Fruit fly (Drosophila melanogaster) whole organism, embryonic: ENCODE data around the gene CG18545.

Experiments
- ATbp ChIP-seq: fragments of 200-800 bp; sonication (Bioruptor generic); optimal IDR thresholded peaks from 2 replicates; lab custom pipeline; 2017; ENCODE audit warnings: missing biosample characterization, mild to moderate bottlenecking, missing genetic modification characterization, missing genetic modification reagents
- CG10147 ChIP-seq: fragments of 200-800 bp; sonication (Bioruptor generic); optimal IDR thresholded peaks from 2 replicates; lab custom pipeline; 2019; ENCODE audit warnings: missing biosample characterization, mild to moderate bottlenecking, missing genetic modification characterization, moderate library complexity
- CG10979 ChIP-seq: fragments of 200-800 bp; sonication (Bioruptor generic); optimal IDR thresholded peaks from 2 replicates; lab custom pipeline; 2018; ENCODE audit warnings: missing biosample characterization, mild to moderate bottlenecking, missing genetic modification characterization, moderate library complexity
- CG12299 ChIP-seq: fragments of 200-800 bp; sonication (Bioruptor generic); optimal IDR thresholded peaks from 2 replicates; lab custom pipeline; 2018; ENCODE audit warnings: missing biosample characterization, mild to moderate bottlenecking, missing genetic modification characterization
- CG1233 ChIP-seq: fragments of 200-800 bp; sonication (Bioruptor generic); optimal IDR thresholded peaks from 4 replicates; lab custom pipeline; 2018; ENCODE audit warnings: missing biosample characterization, mild to moderate bottlenecking, missing genetic modification characterization
- CG12391 ChIP-seq: fragments of 200-800 bp; sonication (Bioruptor generic); optimal IDR thresholded peaks from 3 replicates; lab custom pipeline; 2018; ENCODE audit warnings: missing biosample characterization, mild to moderate bottlenecking, missing genetic modification characterization, moderate library complexity
- CG13287 ChIP-seq: fragments of 200-800 bp; sonication (Bioruptor generic); IDR thresholded peaks from 2 replicates; pipeline ENCODE4 v1.3.6; 2022; ENCODE audit warnings: missing biosample characterization, missing genetic modification characterization; ENCODE audit not compliant: partially characterized antibody
- CG15073 ChIP-seq: fragments of 200-800 bp; sonication (Bioruptor generic); optimal IDR thresholded peaks from 2 replicates; lab custom pipeline; 2016; ENCODE audit warnings: missing biosample characterization, missing genetic modification characterization
- CG1529 ChIP-seq: fragments of 200-800 bp; sonication (Bioruptor generic); optimal IDR thresholded peaks from 3 replicates; lab custom pipeline; 2018; ENCODE audit warnings: missing biosample characterization, missing genetic modification characterization
- CG16813 ChIP-seq: fragments of 200-800 bp; sonication (Bioruptor generic); IDR thresholded peaks from 3 replicates; pipeline ENCODE4 v1.3.6; 2022; ENCODE audit warnings: missing biosample characterization, missing genetic modification characterization; ENCODE audit not compliant: partially characterized antibody
- CG2199 ChIP-seq: fragments of 200-800 bp; sonication (Bioruptor generic); IDR thresholded peaks from 3 replicates; pipeline ENCODE4 v1.3.6; 2022; ENCODE audit warnings: missing biosample characterization, missing genetic modification characterization
- CG42726 ChIP-seq: fragments of 200-800 bp; sonication (Bioruptor generic); IDR thresholded peaks from 2 replicates; pipeline ENCODE4 v1.3.6; 2022; ENCODE audit warnings: missing biosample characterization, missing genetic modification characterization; ENCODE audit not compliant: partially characterized antibody
- CG4854 ChIP-seq: fragments of 200-800 bp; sonication (Bioruptor generic); optimal IDR thresholded peaks from 2 replicates; lab custom pipeline; 2016; ENCODE audit warnings: missing biosample characterization, missing genetic modification characterization, inconsistent platforms
- CG8281 ChIP-seq: fragments of 200-800 bp; sonication (Bioruptor generic); optimal IDR thresholded peaks from 2 replicates; lab custom pipeline; 2018; ENCODE audit warnings: missing biosample characterization, mild to moderate bottlenecking, missing genetic modification characterization, moderate library complexity
- CG9609 ChIP-seq: fragments of 200-800 bp; sonication (Bioruptor generic); optimal IDR thresholded peaks from 3 replicates; lab custom pipeline; 2016; ENCODE audit warnings: missing biosample characterization, missing genetic modification characterization
- CTCF ChIP-seq: fragments of 200-800 bp; sonication (Bioruptor generic); optimal IDR thresholded peaks from 2 replicates; lab custom pipeline; 2017; ENCODE audit warnings: missing biosample characterization, mild to moderate bottlenecking, missing genetic modification characterization, moderate library complexity
- CoRest ChIP-seq: fragments of 200-800 bp; sonication (Bioruptor generic); optimal IDR thresholded peaks from 3 replicates; lab custom pipeline; 2018; ENCODE audit warnings: missing biosample characterization, mild to moderate bottlenecking, missing genetic modification characterization, moderate library complexity
- D ChIP-seq, 2 experiments: fragments of 200-800 bp in 1 of 2; fragments of >200 bp in 1 of 2; sonication (Bioruptor generic) in 1 of 2; optimal IDR thresholded peaks; 2 replicates in 1 of 2; 3 replicates in 1 of 2; lab custom pipeline; 2017; ENCODE audit warnings: mild to moderate bottlenecking in 1 of 2, missing biosample characterization in 1 of 2, missing genetic modification characterization in 1 of 2, missing genetic modification reagents in 1 of 2
- Dbx ChIP-seq: fragments of 200-800 bp; sonication (Bioruptor generic); IDR thresholded peaks from 3 replicates; pipeline ENCODE4 v1.3.6; 2022; ENCODE audit warnings: missing biosample characterization, missing genetic modification characterization
- Dfd ChIP-seq, 2 experiments: fragments of >200 bp; optimal IDR thresholded peaks; 2 replicates each; lab custom pipeline; 2017; ENCODE audit warnings: missing biosample characterization in 2 of 2, missing genetic modification characterization in 2 of 2
- HHEX ChIP-seq: fragments of 200-800 bp; sonication (Bioruptor generic); optimal IDR thresholded peaks from 3 replicates; lab custom pipeline; 2017; ENCODE audit warnings: missing biosample characterization, mild to moderate bottlenecking, missing genetic modification characterization, missing genetic modification reagents
- Hey ChIP-seq: fragments of 200-800 bp; sonication (Bioruptor generic); optimal IDR thresholded peaks from 3 replicates; lab custom pipeline; 2018; ENCODE audit warnings: missing biosample characterization, mild to moderate bottlenecking, missing genetic modification characterization
- Jarid2 ChIP-seq: fragments of 200-800 bp; sonication (Bioruptor generic); optimal IDR thresholded peaks from 3 replicates; lab custom pipeline; 2017; ENCODE audit warnings: mild to moderate bottlenecking, missing biosample characterization, missing genetic modification reagents, missing genetic modification characterization
- Lim3 ChIP-seq: fragments of 200-800 bp; sonication (Bioruptor generic); IDR thresholded peaks from 2 replicates; pipeline ENCODE4 v1.3.6; 2022; ENCODE audit warnings: missing biosample characterization, missing genetic modification characterization
- Med ChIP-seq: fragments of 200-800 bp; sonication (Bioruptor generic); peaks from one replicate; lab custom pipeline; 2016; ENCODE audit warnings: missing biosample characterization, missing genetic modification characterization, mild to moderate bottlenecking, inconsistent platforms, moderate library complexity
- Ravus ChIP-seq: fragments of 200-800 bp; sonication (Bioruptor generic); IDR thresholded peaks from 2 replicates; pipeline ENCODE4 v1.3.6; 2022; ENCODE audit warnings: missing biosample characterization, missing genetic modification characterization
- Rfx ChIP-seq: fragments of 200-800 bp; sonication (Bioruptor generic); IDR thresholded peaks from 2 replicates; pipeline ENCODE4 v1.3.6; 2022; ENCODE audit warnings: missing biosample characterization, missing genetic modification characterization
- Rx ChIP-seq: fragments of 200-800 bp; sonication (Bioruptor generic); IDR thresholded peaks from 2 replicates; pipeline ENCODE4 v1.3.6; 2022; ENCODE audit warnings: missing biosample characterization, missing genetic modification characterization
- Ssrp ChIP-seq: fragments of 200-800 bp; sonication (Bioruptor generic); optimal IDR thresholded peaks from 2 replicates; lab custom pipeline; 2018; ENCODE audit warnings: missing biosample characterization, mild to moderate bottlenecking, missing genetic modification characterization, moderate library complexity
- YL-1 ChIP-seq: fragments of 200-800 bp; sonication (Bioruptor generic); optimal IDR thresholded peaks from 3 replicates; lab custom pipeline; 2017; ENCODE audit warnings: missing biosample characterization, mild to moderate bottlenecking, missing genetic modification characterization
- ash1 ChIP-seq: fragments of 200-800 bp; sonication (Bioruptor generic); optimal IDR thresholded peaks from 2 replicates; lab custom pipeline; 2018; ENCODE audit warnings: missing biosample characterization, mild to moderate bottlenecking, missing genetic modification characterization
- bbx ChIP-seq: fragments of 200-800 bp; sonication (Bioruptor generic); IDR thresholded peaks from 2 replicates; pipeline ENCODE4 v1.3.6; 2022; ENCODE audit warnings: missing biosample characterization, missing genetic modification characterization; ENCODE audit not compliant: partially characterized antibody
- bcd ChIP-seq: fragments of 200-800 bp; sonication (Bioruptor generic); optimal IDR thresholded peaks from 2 replicates; lab custom pipeline; 2017; ENCODE audit warnings: missing biosample characterization, mild to moderate bottlenecking, missing genetic modification characterization
- chinmo ChIP-seq: fragments of 200-800 bp; sonication (Bioruptor generic); IDR thresholded peaks from 4 replicates; pipeline ENCODE4 v1.3.6; 2022; ENCODE audit warnings: missing biosample characterization, missing genetic modification characterization; ENCODE audit not compliant: partially characterized antibody
- chm ChIP-seq: fragments of 200-800 bp; sonication (Bioruptor generic); IDR thresholded peaks from 2 replicates; pipeline ENCODE4 v1.3.6; 2022; ENCODE audit warnings: missing biosample characterization, missing genetic modification characterization
- ci ChIP-seq: fragments of 200-800 bp; sonication (Bioruptor generic); IDR thresholded peaks from 3 replicates; pipeline ENCODE4 v1.3.6; 2022; ENCODE audit warnings: missing biosample characterization, missing genetic modification characterization
- corto ChIP-seq: fragments of 200-800 bp; sonication (Bioruptor generic); optimal IDR thresholded peaks from 2 replicates; lab custom pipeline; 2016; ENCODE audit warnings: missing biosample characterization, mild to moderate bottlenecking, missing genetic modification characterization, moderate library complexity
- crp ChIP-seq, 2 experiments: fragments of 200-800 bp; sonication (Bioruptor generic); optimal IDR thresholded peaks; 2 replicates in 1 of 2; 3 replicates in 1 of 2; lab custom pipeline; 2017; ENCODE audit warnings: missing biosample characterization in 2 of 2, missing genetic modification characterization in 2 of 2, mild to moderate bottlenecking in 1 of 2, moderate library complexity in 1 of 2
- cwo ChIP-seq: fragments of 200-800 bp; sonication (Bioruptor generic); optimal IDR thresholded peaks from 3 replicates; lab custom pipeline; 2017; ENCODE audit warnings: missing biosample characterization, missing genetic modification characterization, mild to moderate bottlenecking, moderate library complexity, missing genetic modification reagents
- dm ChIP-seq: fragments of 200-800 bp; sonication (Bioruptor generic); optimal IDR thresholded peaks from 3 replicates; lab custom pipeline; 2016; ENCODE audit warnings: missing biosample characterization, missing genetic modification characterization
- ems ChIP-seq: fragments of 200-800 bp; sonication (Bioruptor generic); optimal IDR thresholded peaks from 3 replicates; lab custom pipeline; 2016; ENCODE audit warnings: missing biosample characterization, missing genetic modification characterization
- esg ChIP-seq: fragments of 200-800 bp; sonication (Bioruptor generic); conservative IDR thresholded peaks from 2 replicates; pipeline ENCODE4 v1.3.6; 2022; ENCODE audit warnings: missing biosample characterization, missing genetic modification characterization
- fd96Cb ChIP-seq: fragments of 200-800 bp; sonication (Bioruptor generic); optimal IDR thresholded peaks from 2 replicates; lab custom pipeline; 2018; ENCODE audit warnings: missing biosample characterization, mild to moderate bottlenecking, missing genetic modification characterization, moderate library complexity
- gce ChIP-seq: fragments of 200-800 bp; sonication (Bioruptor generic); IDR thresholded peaks from 3 replicates; pipeline ENCODE4 v1.3.6; 2022; ENCODE audit warnings: missing biosample characterization, missing genetic modification characterization
- gt ChIP-seq: fragments of 200-800 bp; sonication (Bioruptor generic); IDR thresholded peaks from 2 replicates; pipeline ENCODE4 v1.3.6; 2022; ENCODE audit warnings: missing biosample characterization, missing genetic modification characterization
- hth ChIP-seq: fragments of >200 bp; optimal IDR thresholded peaks from 2 replicates; lab custom pipeline; 2017; ENCODE audit warnings: inconsistent platforms
- mirr ChIP-seq: fragments of 200-800 bp; sonication (Bioruptor generic); optimal IDR thresholded peaks from 3 replicates; lab custom pipeline; 2018; ENCODE audit warnings: missing biosample characterization, mild to moderate bottlenecking, missing genetic modification characterization
- odd ChIP-seq: fragments of 200-800 bp; sonication (Bioruptor generic); optimal IDR thresholded peaks from 2 replicates; lab custom pipeline; 2017; ENCODE audit warnings: missing biosample characterization, mild to moderate bottlenecking, missing genetic modification characterization
- ranshi ChIP-seq: fragments of 200-800 bp; sonication (Bioruptor generic); IDR thresholded peaks from 2 replicates; pipeline ENCODE4 v1.3.6; 2022; ENCODE audit warnings: missing biosample characterization, missing genetic modification characterization
- unpg ChIP-seq: fragments of 200-800 bp; sonication (Bioruptor generic); optimal IDR thresholded peaks from 3 replicates; lab custom pipeline; 2018; ENCODE audit warnings: missing biosample characterization, mild to moderate bottlenecking, missing genetic modification characterization, moderate library complexity

The CG18545 gene

dm6 chr3R:10390914-10391377, 50.2 kb downstream of the CG18545 start (continued):
- no peak for TF ChIP-seq CG13287 (GFP tag; lab: Robert Waterston, UW)
- TF ChIP-seq CG42726 (GFP tag; lab: Robert Waterston, UW) = no peak
- peak; percentile 62 for TF ChIP-seq Hey
- peak; percentile 92 for TF ChIP-seq Med (GFP tag; lab: Kevin White, UChicago)
- TF ChIP-seq ash1 = peak; percentile 23
- no peak for TF ChIP-seq CG12299 (tag; lab: Kevin White, UChicago)
- peak; percentile 23 for TF ChIP-seq CG10147
- TF ChIP-seq esg (GFP tag; lab: Robert Waterston, UW) = no peak
- TF ChIP-seq Ssrp = no peak
- TF ChIP-seq bcd (GFP tag; lab: Kevin White, UChicago) = no peak
- no peak for TF ChIP-seq CG4854 (GFP tag; lab: Kevin White, UChicago)
- TF ChIP-seq ci (GFP tag; lab: Robert Waterston, UW) = no peak
- TF ChIP-seq bbx = no peak
- no peak for TF ChIP-seq ranshi (GFP tag; lab: Robert Waterston, UW)
- peak; percentile 1 for TF ChIP-seq CG8281 (tag; lab: Kevin White, UChicago)
- TF ChIP-seq CG2199 (GFP tag; lab: Robert Waterston, UW) = no peak
- no peak for TF ChIP-seq CTCF (GFP tag; lab: Kevin White, UChicago)
- 0 out of 4 replicates have a peak, but pooled peaks have one; percentile 62 for TF ChIP-seq chinmo (GFP tag; lab: Robert Waterston, UW)
- no peak for TF ChIP-seq D (optimal IDR thresholded peaks at IDR 0.05; lab: Kevin White, UChicago)
- no peak for TF ChIP-seq D (GFP tag; optimal IDR thresholded peaks at IDR 0.05; lab: Kevin White, UChicago)
- no peak for TF ChIP-seq Jarid2
- TF ChIP-seq mirr = peak; percentile 94
- TF ChIP-seq corto (GFP tag; lab: Kevin White, UChicago) = peak; percentile 41
- TF ChIP-seq Dfd (GFP tag; optimal IDR thresholded peaks at IDR 0.05; lab: Kevin White, UChicago) = no peak
- no peak for TF ChIP-seq gce (GFP tag; lab: Robert Waterston, UW)
- TF ChIP-seq CG15073 (GFP tag; lab: Kevin White, UChicago) = no peak
- peak; percentile 98 for TF ChIP-seq cwo (GFP tag; lab: Kevin White, UChicago)
- TF ChIP-seq Ravus = no peak
- no peak for TF ChIP-seq Rx (GFP tag; lab: Robert Waterston, UW)
- TF ChIP-seq CG1529 (GFP tag; lab: Kevin White, UChicago) = no peak
- no peak for TF ChIP-seq CG1233 (GFP tag; lab: Kevin White, UChicago)
- TF ChIP-seq unpg (GFP tag; lab: Kevin White, UChicago) = no peak
- peak; percentile 42; the same call in 1 of the 2 replicates for TF ChIP-seq Rfx (GFP tag; lab: Robert Waterston, UW)
- no peak for TF ChIP-seq CG9609 (GFP tag; lab: Kevin White, UChicago)
- no peak for TF ChIP-seq CG10979 (tag; lab: Kevin White, UChicago)
- TF ChIP-seq crp (GFP tag; optimal IDR thresholded peaks at IDR 0.05; lab: Kevin White, UChicago) = no peak
- no peak for TF ChIP-seq ems
- TF ChIP-seq dm (GFP tag; lab: Kevin White, UChicago) = no peak
- TF ChIP-seq CG12391 = no peak
- TF ChIP-seq chm (GFP tag; lab: Robert Waterston, UW) = no peak
- TF ChIP-seq Dbx (GFP tag; lab: Robert Waterston, UW) = peak; percentile 19; the same call in 1 of the 3 replicates
- TF ChIP-seq hth = no peak
- TF ChIP-seq CoRest = no peak
- TF ChIP-seq ATbp (GFP tag; lab: Kevin White, UChicago) = peak; percentile 25
- peak; percentile 15 for TF ChIP-seq odd (GFP tag; lab: Kevin White, UChicago)
- no peak for TF ChIP-seq Lim3 (GFP tag; lab: Robert Waterston, UW)
- no peak for TF ChIP-seq fd96Cb (tag; lab: Kevin White, UChicago)
- TF ChIP-seq CG16813 (GFP tag; lab: Robert Waterston, UW) = no peak
- TF ChIP-seq HHEX (GFP tag; lab: Kevin White, UChicago) = peak; percentile 65
- TF ChIP-seq gt = no peak
- TF ChIP-seq YL-1 (GFP tag; lab: Kevin White, UChicago) = no peak
